Worm (Caenorhabditis elegans): ENCODE data around the gene ttm-2.

ttm-2 gene

ce11 chrII:4727769-4728168 lies 38.4 kb downstream of the ttm-2 start, which contains the start of gene ttr-41:
Gene ttr-41 (minus strand): TSS chrII:4727869.
- TF ChIP-seq repo-1 (tag; optimal IDR thresholded peaks at IDR 0.05) (no peak), F52B5.7 (tag; optimal IDR thresholded peaks at IDR 0.05) (no peak), cebp-2 (GFP tag; IDR thresholded peaks at IDR 0.05) (no peak), Y67H2A.10 (GFP tag; conservative IDR thresholded peaks at IDR 0.05) (no peak), atf-7 (tag; optimal IDR thresholded peaks at IDR 0.05) (no peak), madf-8 (GFP tag; conservative IDR thresholded peaks at IDR 0.05) (no peak), mxl-1 (tag; optimal IDR thresholded peaks at IDR 0.05) (no peak), madf-10 (tag; optimal IDR thresholded peaks at IDR 0.05) (no peak), nhr-120 (GFP tag; IDR thresholded peaks at IDR 0.05) (no peak), ztf-26 (tag; optimal IDR thresholded peaks at IDR 0.05) (no peak), tlf-1 (GFP tag; optimal IDR thresholded peaks at IDR 0.05) (no peak), unc-130 (GFP tag; optimal IDR thresholded peaks at IDR 0.05) (no peak), F37B4.10 (GFP tag; IDR thresholded peaks at IDR 0.05) (no peak), lin-40 (tag; optimal IDR thresholded peaks at IDR 0.05) (no peak), dpff-1 (tag; optimal IDR thresholded peaks at IDR 0.05) (no peak)

- TF ChIP-seq hrde-1 (tag; optimal IDR thresholded peaks at IDR 0.05; ENCODE audit: borderline replicate concordance) (no peak), bed-1 (GFP tag; IDR thresholded peaks at IDR 0.05) (no peak), ztf-3 (GFP tag; optimal IDR thresholded peaks at IDR 0.05) (no peak), madf-6 (GFP tag; IDR thresholded peaks at IDR 0.05) (peak; percentile 86; the same call in 1 of the 2 replicates), nhr-179 (tag; optimal IDR thresholded peaks at IDR 0.05) (no peak), madf-8 (GFP tag; conservative IDR thresholded peaks at IDR 0.05) (no peak; the same call in 1 of the 2 replicates), efl-1 (GFP tag; optimal IDR thresholded peaks at IDR 0.05) (peak; percentile 76), him-1 (tag; optimal IDR thresholded peaks at IDR 0.05) (no peak), ceh-58 (GFP tag; IDR thresholded peaks at IDR 0.05) (no peak), Y53G8AR.9 (GFP tag; conservative IDR thresholded peaks at IDR 0.05) (no peak), rcor-1 (GFP tag; IDR thresholded peaks at IDR 0.05) (no peak), ztf-18 (tag; optimal IDR thresholded peaks at IDR 0.05) (no peak), dpl-1 (GFP tag; optimal IDR thresholded peaks at IDR 0.05) (peak; percentile 33), Y67H2A.10 (GFP tag; conservative IDR thresholded peaks at IDR 0.05) (no peak), aptf-2 (GFP tag; conservative IDR thresholded peaks at IDR 0.05) (no peak), ama-1 (optimal IDR thresholded peaks at IDR 0.05) (peak; percentile 18), ama-1 (GFP tag; optimal IDR thresholded peaks at IDR 0.05) (no peak), hsf-1 (GFP tag; IDR thresholded peaks at IDR 0.05) (no peak), B0261.1 (tag; optimal IDR thresholded peaks at IDR 0.05) (no peak), F57C9.4 (tag; optimal IDR thresholded peaks at IDR 0.05) (no peak), hlh-26 (GFP tag; conservative IDR thresholded peaks at IDR 0.05) (no peak), attf-3 (GFP tag; conservative IDR thresholded peaks at IDR 0.05) (no peak), attf-5 (GFP tag; optimal IDR thresholded peaks at IDR 0.05) (no peak), lin-35 (GFP tag; optimal IDR thresholded peaks at IDR 0.05) (peak in 1 of 3 experiments; percentile 12), let-607 (tag; optimal IDR thresholded peaks at IDR 0.05) (no peak), sptf-2 (GFP tag; optimal IDR thresholded peaks at IDR 0.05) (no peak), hmg-20 (GFP tag; IDR thresholded peaks at IDR 0.05) (no peak), sea-2 (GFP tag; IDR thresholded peaks at IDR 0.05) (no peak), Y56A3A.18 (GFP tag; IDR thresholded peaks at IDR 0.05) (no peak), ets-4 (GFP tag; optimal IDR thresholded peaks at IDR 0.05) (no peak), bed-2 (GFP tag; IDR thresholded peaks at IDR 0.05) (no peak), Y53F4B.3 (GFP tag; IDR thresholded peaks at IDR 0.05) (no peak), F52B5.7 (tag; optimal IDR thresholded peaks at IDR 0.05) (no peak), snpc-1.1 (tag; optimal IDR thresholded peaks at IDR 0.05; ENCODE audit: insufficient read depth) (no peak), C06A6.2 (GFP tag; conservative IDR thresholded peaks at IDR 0.05) (no peak), unc-130 (GFP tag; optimal IDR thresholded peaks at IDR 0.05) (peak; percentile 3), ccch-3 (GFP tag; optimal IDR thresholded peaks at IDR 0.05) (no peak)
Observed at ce11 chrII:4726750-4727384, 39.3 kb downstream of the ttm-2 start.

Measured in whole organism, young adult.